Fruit fly (Drosophila melanogaster) whole organism, pupa: ENCODE data around the gene brm.
A peak's percentile ranks its signal among the peaks of the same experiment; 100 is the strongest.

Source experiments
- CG12605 ChIP-seq: fragments of 200-800 bp; sonication (Bioruptor generic); IDR thresholded peaks from 2 replicates; pipeline ENCODE4 v1.3.6; 2022; ENCODE audit warnings: missing biosample characterization, missing genetic modification characterization
- CG13204 ChIP-seq: fragments of 200-800 bp; sonication (Bioruptor generic); optimal IDR thresholded peaks from 2 replicates; lab custom pipeline; 2018; ENCODE audit warnings: missing biosample characterization, mild to moderate bottlenecking, missing genetic modification characterization, moderate library complexity
- CG14655 ChIP-seq: fragments of 200-800 bp; sonication (Bioruptor generic); optimal IDR thresholded peaks from 3 replicates; lab custom pipeline; 2017; ENCODE audit warnings: mild to moderate bottlenecking, missing biosample characterization, missing genetic modification reagents, missing genetic modification characterization
- CG34367 ChIP-seq: fragments of 200-800 bp; sonication (Bioruptor generic); optimal IDR thresholded peaks from 2 replicates; lab custom pipeline; 2018; ENCODE audit warnings: missing biosample characterization, mild to moderate bottlenecking, missing genetic modification characterization
- Pif1B ChIP-seq: fragments of 200-800 bp; sonication (Bioruptor generic); optimal IDR thresholded peaks from 3 replicates; lab custom pipeline; 2016; ENCODE audit warnings: missing biosample characterization, missing genetic modification characterization
- gl ChIP-seq: fragments of 200-800 bp; sonication (Bioruptor generic); optimal IDR thresholded peaks from 2 replicates; lab custom pipeline; 2018; ENCODE audit warnings: missing biosample characterization, mild to moderate bottlenecking, missing genetic modification characterization
- rn ChIP-seq: fragments of 200-800 bp; sonication (Bioruptor generic); IDR thresholded peaks from 2 replicates; pipeline ENCODE4 v1.3.6; 2022; ENCODE audit warnings: missing biosample characterization, missing genetic modification characterization

DNA sequence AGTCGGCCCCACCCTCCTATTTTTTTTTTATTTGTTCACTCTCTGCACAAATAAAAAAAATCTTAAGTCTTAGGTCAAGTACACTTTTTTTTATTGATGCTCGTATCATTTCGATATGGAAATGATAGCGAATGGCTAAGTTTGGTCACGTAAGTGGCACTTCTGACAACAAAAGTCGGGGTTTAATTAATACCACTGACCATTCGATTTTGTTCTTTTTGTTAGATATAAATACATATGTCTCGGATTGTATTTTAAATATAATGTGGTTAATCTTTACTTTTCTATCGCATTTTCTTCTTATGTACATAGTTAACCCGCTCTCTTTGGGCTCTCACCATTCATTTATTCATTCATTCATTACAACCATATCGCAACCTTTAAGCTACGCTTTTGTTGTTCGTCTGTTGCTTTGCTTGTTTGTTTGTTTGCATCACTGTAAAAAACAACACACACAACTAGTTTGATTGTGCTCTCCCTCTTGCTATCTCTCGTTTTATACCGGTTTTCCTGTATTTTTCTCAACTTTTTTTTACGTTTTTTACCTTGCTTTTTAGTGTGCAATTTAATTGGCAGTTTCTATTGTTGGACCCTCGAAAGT lies 19.5 kb upstream of the brm start:
- TF ChIP-seq Pif1B (GFP tag; lab: Kevin White, UChicago) (peak; percentile 37), gl (tag; lab: Kevin White, UChicago) (peak; percentile 78), CG14655 (GFP tag; lab: Kevin White, UChicago) (peak; percentile 62), CG34367 (tag; lab: Kevin White, UChicago) (peak; percentile 26), CG13204 (peak; percentile 41), CG12605 (GFP tag; lab: Robert Waterston, UW) (peak; percentile 84), rn (GFP tag; lab: Robert Waterston, UW) (no peak)
